Worm (Caenorhabditis elegans): Measurements from ENCODE around the gene srx-84.

The srx-84 gene

DNA sequence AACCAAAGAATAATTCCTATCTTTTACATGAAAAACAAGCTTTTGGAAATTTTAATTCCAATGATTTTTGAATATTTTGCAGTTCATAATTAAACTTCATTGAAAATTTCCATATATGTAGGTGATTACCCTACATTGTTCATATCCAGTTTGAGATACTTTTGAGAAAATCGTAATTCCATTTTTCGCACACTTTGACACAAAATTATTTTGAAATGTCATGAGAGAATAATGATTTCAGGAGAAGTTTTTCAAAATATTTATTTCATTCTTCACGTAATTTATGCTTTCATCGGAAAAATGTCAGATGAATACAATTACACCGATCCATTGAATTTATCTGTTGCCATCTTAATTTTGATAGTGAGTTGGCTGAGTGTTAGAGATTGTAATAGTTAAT is 15.7 kb upstream of the srx-84 start, which contains the start of gene srx-88:
Gene srx-88, plus strand, starts transcription at position 301 of the 400 bp plus-strand sequence.
- TF ChIP-seq dsc-1 (tag; optimal IDR thresholded peaks at IDR 0.05), result no peak
- no peak for TF ChIP-seq nhr-11 (tag; optimal IDR thresholded peaks at IDR 0.05)
- no peak for TF ChIP-seq ceh-63 (GFP tag; optimal IDR thresholded peaks at IDR 0.05)
- TF ChIP-seq unc-98 (GFP tag; IDR thresholded peaks at IDR 0.05), result no peak

DNA sequence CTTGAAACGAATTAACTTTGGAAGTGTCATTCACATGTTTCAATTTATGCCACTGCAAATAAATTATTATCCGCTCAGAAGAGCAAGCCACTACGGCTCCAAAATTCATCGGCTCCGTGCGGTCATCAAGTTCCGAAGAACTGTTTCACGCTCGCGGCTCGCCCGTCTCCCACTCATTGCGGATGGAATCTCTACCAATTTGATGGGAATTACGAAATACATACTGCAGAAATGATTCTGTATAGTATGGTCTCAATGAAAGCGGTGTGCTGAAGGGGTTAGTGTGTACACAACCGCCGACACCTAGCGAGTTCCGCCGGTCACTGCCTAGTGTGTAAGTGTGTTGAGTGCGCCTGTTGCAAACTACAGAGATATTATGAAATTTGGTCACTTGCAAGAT is 13.8 kb upstream of the srx-84 start:
- TF ChIP-seq efl-1 (optimal IDR thresholded peaks at IDR 0.05) (peak; percentile 4 to 30), efl-1 (GFP tag; optimal IDR thresholded peaks at IDR 0.05 in 1 of 2) (no peak), skn-1 (tag; optimal IDR thresholded peaks at IDR 0.05) (peak; percentile 11), swsn-7 (tag; optimal IDR thresholded peaks at IDR 0.05) (peak; percentile 29), C04F5.9 (tag; optimal IDR thresholded peaks at IDR 0.05) (no peak), hpl-2 (GFP tag; optimal IDR thresholded peaks at IDR 0.05) (peak; percentile 56), lin-35 (GFP tag; optimal IDR thresholded peaks at IDR 0.05) (no peak), nhr-20 (tag; optimal IDR thresholded peaks at IDR 0.05) (peak; percentile 75), elt-2 (tag; optimal IDR thresholded peaks at IDR 0.05) (peak; percentile 61), nhr-71 (tag; optimal IDR thresholded peaks at IDR 0.05) (peak; percentile 80), dpl-1 (GFP tag; optimal IDR thresholded peaks at IDR 0.05) (peak in 1 of 3 experiments; percentile 0), ztf-11 (tag; optimal IDR thresholded peaks at IDR 0.05) (no peak), isw-1 (GFP tag; IDR thresholded peaks at IDR 0.05) (no peak), nhr-85 (tag) (peak; percentile 87), nhr-84 (tag; optimal IDR thresholded peaks at IDR 0.05) (no peak), unc-130 (tag; optimal IDR thresholded peaks at IDR 0.05) (no peak), pag-3 (tag; optimal IDR thresholded peaks at IDR 0.05; ENCODE audit: borderline replicate concordance, insufficient read depth) (no peak), grh-1 (GFP tag; IDR thresholded peaks at IDR 0.05) (0 out of 2 replicates have a peak, but pooled peaks have one; percentile 28), elt-3 (tag; optimal IDR thresholded peaks at IDR 0.05) (peak in 1 of 6 experiments; percentile 16), nhr-90 (tag; optimal IDR thresholded peaks at IDR 0.05; ENCODE audit: poor library complexity) (peak; percentile 62), ceh-82 (tag; optimal IDR thresholded peaks at IDR 0.05) (peak; percentile 42 to 54 (median 49)), unc-30 (tag; optimal IDR thresholded peaks at IDR 0.05) (no peak), nhr-19 (GFP tag; conservative IDR thresholded peaks at IDR 0.05) (peak; percentile 66), nhr-47 (tag; optimal IDR thresholded peaks at IDR 0.05) (peak; percentile 54), zip-4 (GFP tag; optimal IDR thresholded peaks at IDR 0.05) (peak; percentile 70), ceh-88 (GFP tag; IDR thresholded peaks at IDR 0.05) (no peak), hlh-4 (tag; optimal IDR thresholded peaks at IDR 0.05) (no peak), xbp-1 (tag; optimal IDR thresholded peaks at IDR 0.05) (no peak), snpc-4 (tag; optimal IDR thresholded peaks at IDR 0.05) (peak; percentile 97)

DNA sequence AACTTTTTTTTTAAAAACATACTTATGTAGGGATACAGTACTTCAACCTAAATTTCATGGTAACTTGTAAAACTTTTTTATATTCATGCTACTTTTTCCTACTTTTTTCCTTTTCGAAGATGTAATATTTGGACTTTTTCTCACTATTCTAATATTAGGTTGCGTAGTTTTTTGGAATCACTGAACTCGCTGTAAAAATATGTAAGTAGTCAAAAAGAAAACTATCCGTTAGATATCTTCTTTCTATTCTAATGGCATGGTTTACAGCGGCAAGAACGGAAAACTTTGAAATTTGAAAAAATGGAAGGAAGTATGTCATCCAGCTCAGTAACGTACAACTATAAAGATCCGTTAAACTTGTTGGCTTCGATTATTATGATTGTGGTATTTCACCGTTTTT is 9.5 kb upstream of the srx-84 start, which contains the start of gene srx-82:
Gene srx-82, plus strand, starts transcription at position 301 of the 400 bp plus-strand sequence.
- TF ChIP-seq unc-62 (GFP tag; optimal IDR thresholded peaks at IDR 0.05) (no peak), skn-1 (tag; optimal IDR thresholded peaks at IDR 0.05) (no peak), alr-1 (tag; optimal IDR thresholded peaks at IDR 0.05; ENCODE audit: borderline replicate concordance) (no peak), nhr-11 (tag; optimal IDR thresholded peaks at IDR 0.05) (no peak), efl-3 (GFP tag; optimal IDR thresholded peaks at IDR 0.05) (no peak)

DNA sequence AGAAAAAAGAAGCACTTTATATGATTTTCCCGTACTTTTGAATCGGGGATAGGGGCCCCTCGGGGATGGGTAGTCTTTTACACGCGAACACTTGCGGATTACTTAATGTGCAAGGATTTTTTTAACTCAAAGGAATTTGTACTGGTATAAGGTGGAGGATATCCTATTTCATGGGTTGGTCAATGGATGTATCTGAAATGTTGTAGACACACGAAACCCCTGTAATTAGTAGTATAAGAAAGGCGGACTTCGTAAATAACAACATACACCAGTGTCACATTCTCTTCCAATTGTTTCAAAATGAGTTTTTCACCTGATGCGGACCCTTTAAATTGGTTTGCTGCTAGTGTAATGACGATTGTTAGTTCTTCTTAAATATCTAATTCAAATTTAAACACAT is 5.5 kb upstream of the srx-84 start, which contains the start of gene srx-80:
Gene srx-80, plus strand, starts transcription at position 301 of the 400 bp plus-strand sequence.
- TF ChIP-seq efl-1 (optimal IDR thresholded peaks at IDR 0.05) (no peak), efl-1 (GFP tag; optimal IDR thresholded peaks at IDR 0.05 in 1 of 2) (peak in 1 of 2 experiments; percentile 75), pqm-1 (tag; optimal IDR thresholded peaks at IDR 0.05) (no peak)

Measured in whole organism, L1 larva.